Worm (Caenorhabditis elegans) whole organism, midembryonic: ENCODE measurements around the gene unc-34.

ENCODE experiments used
- T22C8.4 ChIP-seq: fragments of 200-800 bp; sonication (Bioruptor generic); IDR thresholded peaks from 2 replicates; pipeline ENCODE4 v1.3.6; 2022; ENCODE audit warnings: missing genetic modification characterization, missing compliant biosample characterization
- cog-1 ChIP-seq: sonication (generic microtip); optimal IDR thresholded peaks from 2 replicates; lab custom pipeline; 2016; ENCODE audit warnings: missing genetic modification characterization, missing compliant biosample characterization
- klf-2 ChIP-seq: fragments of 200-800 bp; sonication (Bioruptor generic); conservative IDR thresholded peaks from 2 replicates; pipeline ENCODE4 v1.3.6; 2022; ENCODE audit warnings: missing genetic modification reagents, missing genetic modification characterization, missing compliant biosample characterization
- med-1 ChIP-seq: sonication (generic microtip); optimal IDR thresholded peaks from 2 replicates; lab custom pipeline; 2017; ENCODE audit warnings: missing genetic modification characterization, mild to moderate bottlenecking, missing compliant biosample characterization, antibody characterized with exemption, missing genetic modification reagents; ENCODE audit not compliant: insufficient read depth
- ref-1 ChIP-seq: fragments of 200-800 bp; sonication (Bioruptor generic); conservative IDR thresholded peaks from 2 replicates; pipeline ENCODE4 v1.3.6; 2022; ENCODE audit warnings: missing genetic modification reagents, missing genetic modification characterization, missing compliant biosample characterization
- tab-1 ChIP-seq: fragments of 200-800 bp; sonication (Bioruptor generic); IDR thresholded peaks from 2 replicates; pipeline ENCODE4 v1.3.6; 2022; ENCODE audit warnings: missing genetic modification characterization, missing compliant biosample characterization
- ztf-23 ChIP-seq: fragments of 200-800 bp; sonication (Bioruptor generic); IDR thresholded peaks from 2 replicates; pipeline ENCODE4 v1.3.6; 2022; ENCODE audit warnings: missing genetic modification reagents, missing genetic modification characterization, missing compliant biosample characterization

ce11 chrV:942556-942955 is 40.0 kb upstream of the unc-34 start:
- TF ChIP-seq T22C8.4 (GFP tag; lab: Robert Waterston, UW): no peak
- TF ChIP-seq cog-1: no peak
- TF ChIP-seq ztf-23 (GFP tag; lab: Robert Waterston, UW): no peak
- no peak for TF ChIP-seq klf-2
- TF ChIP-seq med-1 (GFP tag; lab: Kevin White, UChicago): no peak
- TF ChIP-seq tab-1 (GFP tag; lab: Robert Waterston, UW): no peak
- TF ChIP-seq ref-1 (GFP tag; lab: Robert Waterston, UW): no peak
